Fruit fly (Drosophila melanogaster) whole organism, wandering third instar larva: ENCODE measurements around the gene CG11560.

Experiments used
- Dfd ChIP-seq: fragments of >200 bp; optimal IDR thresholded peaks from 2 replicates; lab custom pipeline; 2017; ENCODE audit warnings: missing biosample characterization, missing genetic modification characterization
- Hr78 ChIP-seq: fragments of >200 bp; optimal IDR thresholded peaks from 2 replicates; lab custom pipeline; 2017; ENCODE audit warnings: missing biosample characterization, missing genetic modification characterization
- Myc ChIP-seq: fragments of >200 bp; optimal IDR thresholded peaks from 2 replicates; lab custom pipeline; 2017
- Rel ChIP-seq, 2 experiments: fragments of 200-800 bp; sonication (Bioruptor generic) in 1 of 2; optimal IDR thresholded peaks; 2 replicates in 1 of 2; 3 replicates in 1 of 2; lab custom pipeline; 2016 to 2019; ENCODE audit warnings: mild to moderate bottlenecking in 2 of 2, missing biosample characterization in 2 of 2, missing genetic modification characterization in 2 of 2, moderate library complexity in 1 of 2
- Sp1 ChIP-seq: fragments of 200-800 bp; sonication (Bioruptor generic); optimal IDR thresholded peaks from 3 replicates; lab custom pipeline; 2019; ENCODE audit warnings: missing biosample characterization, mild to moderate bottlenecking, missing genetic modification characterization, moderate library complexity
- dl ChIP-seq, 2 experiments: fragments of 175-275, 200-275 bp in 1 of 2; fragments of 200-275 bp in 1 of 2; sonication (Bioruptor generic); optimal IDR thresholded peaks; lab custom pipeline; 2018; ENCODE audit warnings: mild to moderate bottlenecking in 2 of 2, missing biosample characterization in 2 of 2, missing genetic modification characterization in 2 of 2, moderate library complexity in 2 of 2; ENCODE audit not compliant: partially characterized antibody in 2 of 2, insufficient read depth in 1 of 2
- lola ChIP-seq: fragments of >200 bp; optimal IDR thresholded peaks from 2 replicates; lab custom pipeline; 2017; ENCODE audit warnings: missing biosample characterization, missing genetic modification characterization
- pan ChIP-seq: fragments of >200 bp; optimal IDR thresholded peaks from 2 replicates; lab custom pipeline; 2017
- sv ChIP-seq: fragments of 200-800 bp; sonication (Bioruptor generic); optimal IDR thresholded peaks from 3 replicates; lab custom pipeline; 2016; ENCODE audit warnings: missing biosample characterization, missing genetic modification characterization
- usp ChIP-seq: fragments of >200 bp; optimal IDR thresholded peaks from 2 replicates; lab custom pipeline; 2017; ENCODE audit warnings: missing biosample characterization, missing genetic modification characterization

DNA sequence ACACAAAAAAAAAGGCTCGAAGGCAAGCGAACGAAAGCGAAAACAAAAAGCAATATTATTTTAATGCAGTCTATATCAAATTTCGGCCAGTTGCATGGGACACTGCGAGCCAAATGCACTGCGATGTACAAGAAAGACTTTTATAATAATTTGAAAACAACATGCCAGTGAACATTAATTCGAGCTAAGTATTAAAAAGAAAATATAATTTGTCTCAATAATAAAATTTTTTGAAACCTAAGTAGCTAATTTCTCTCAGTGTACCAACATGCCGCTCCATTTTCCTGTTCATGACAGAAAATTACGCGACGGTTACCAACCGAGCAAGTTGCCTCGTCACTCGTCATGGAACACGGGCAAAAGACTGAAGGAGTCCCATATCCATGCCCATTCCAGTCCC, 42.5 kb upstream of the CG11560 start:
- TF ChIP-seq Myc (lab: Kevin White, UChicago) (no peak), dl (GFP tag; optimal IDR thresholded peaks at IDR 0.05; lab: Kevin White, UChicago; ENCODE audit: insufficient read depth in 1 of 2, partially characterized antibody in 2 of 2) (no peak), Rel (GFP tag; optimal IDR thresholded peaks at IDR 0.05; lab: Kevin White, UChicago) (peak; percentile 56), Rel (tag; optimal IDR thresholded peaks at IDR 0.05; lab: Kevin White, UChicago) (no peak), usp (no peak), Hr78 (no peak), lola (GFP tag; lab: Kevin White, UChicago) (no peak), Sp1 (GFP tag; lab: Kevin White, UChicago) (peak; percentile 62), pan (lab: Kevin White, UChicago) (no peak), sv (GFP tag; lab: Kevin White, UChicago) (peak; percentile 29), Dfd (GFP tag; lab: Kevin White, UChicago) (no peak)
